Worm (Caenorhabditis elegans): ENCODE results near the gene C06B3.16.

Gene C06B3.16

ce11 chrV:13892457-13893375 lies 38.6 kb upstream of the C06B3.16 start, which contains the start of gene sptl-3 (continued):
- TF ChIP-seq irx-1 (tag; optimal IDR thresholded peaks at IDR 0.05) (no peak), jun-1 (tag; optimal IDR thresholded peaks at IDR 0.05) (no peak), mab-9 (GFP tag; IDR thresholded peaks at IDR 0.05) (no peak), C16A3.4 (tag; optimal IDR thresholded peaks at IDR 0.05) (peak; percentile 20), lin-14 (GFP tag; optimal IDR thresholded peaks at IDR 0.05) (peak; percentile 69), lin-15B (tag; optimal IDR thresholded peaks at IDR 0.05) (no peak), fkh-4 (tag; optimal IDR thresholded peaks at IDR 0.05; ENCODE audit: borderline replicate concordance) (no peak), alr-1 (tag; optimal IDR thresholded peaks at IDR 0.05; ENCODE audit: borderline replicate concordance) (no peak), hlh-17 (GFP tag; optimal IDR thresholded peaks at IDR 0.05; ENCODE audit: borderline replicate concordance) (no peak), sup-37 (GFP tag; optimal IDR thresholded peaks at IDR 0.05) (no peak), unc-130 (tag; optimal IDR thresholded peaks at IDR 0.05) (no peak), nhr-12 (tag; optimal IDR thresholded peaks at IDR 0.05) (no peak), pqm-1 (tag; optimal IDR thresholded peaks at IDR 0.05) (no peak), lsy-2 (tag; optimal IDR thresholded peaks at IDR 0.05) (peak in 1 of 2 experiments; percentile 42), ceh-8 (GFP tag; optimal IDR thresholded peaks at IDR 0.05) (no peak), efl-1 (optimal IDR thresholded peaks at IDR 0.05) (peak; percentile 4 to 22), efl-1 (GFP tag; optimal IDR thresholded peaks at IDR 0.05 in 1 of 2) (peak; percentile 10 to 88), nhr-76 (tag; optimal IDR thresholded peaks at IDR 0.05) (no peak), nhr-90 (tag; optimal IDR thresholded peaks at IDR 0.05; ENCODE audit: poor library complexity) (peak; percentile 14), hpl-2 (GFP tag; optimal IDR thresholded peaks at IDR 0.05) (no peak), efl-3 (GFP tag; optimal IDR thresholded peaks at IDR 0.05) (no peak), nhr-71 (tag; optimal IDR thresholded peaks at IDR 0.05) (peak; percentile 75)

- TF ChIP-seq elt-2 (tag; optimal IDR thresholded peaks at IDR 0.05) (peak; percentile 85), lin-35 (GFP tag; optimal IDR thresholded peaks at IDR 0.05) (peak in 1 of 2 experiments; percentile 48), mab-9 (GFP tag; IDR thresholded peaks at IDR 0.05) (no peak), jun-1 (tag; optimal IDR thresholded peaks at IDR 0.05) (peak; percentile 9), pqm-1 (tag; optimal IDR thresholded peaks at IDR 0.05) (peak; percentile 93)
These were observed 37.7 kb upstream of the C06B3.16 start for ce11 chrV:13893583-13893982.

- TF ChIP-seq fkh-4 (tag; optimal IDR thresholded peaks at IDR 0.05; ENCODE audit: borderline replicate concordance) (no peak), elt-2 (tag; optimal IDR thresholded peaks at IDR 0.05) (peak; percentile 2), isw-1 (GFP tag; IDR thresholded peaks at IDR 0.05) (no peak)
These were observed 33.0 kb upstream of the C06B3.16 start, which contains the start of gene cyp-35C1 for ce11 chrV:13898356-13898755. Gene cyp-35C1 (minus strand): TSS chrV:13898487.

- TF ChIP-seq unc-98 (GFP tag; IDR thresholded peaks at IDR 0.05) (no peak), ztf-4 (tag; optimal IDR thresholded peaks at IDR 0.05) (no peak), ceh-90 (tag; optimal IDR thresholded peaks at IDR 0.05) (no peak), nhr-20 (tag; optimal IDR thresholded peaks at IDR 0.05) (no peak), fos-1 (tag; optimal IDR thresholded peaks at IDR 0.05) (no peak), tlp-1 (tag; optimal IDR thresholded peaks at IDR 0.05) (no peak), ces-1 (GFP tag; optimal IDR thresholded peaks at IDR 0.05) (no peak), nhr-71 (tag; optimal IDR thresholded peaks at IDR 0.05) (no peak)
These were observed 32.1 kb upstream of the C06B3.16 start, which contains the start of gene oac-3 for ce11 chrV:13899213-13899612. Gene oac-3 (plus strand): TSS chrV:13899513.

ce11 chrV:13902495-13902894 lies 28.8 kb upstream of the C06B3.16 start, which contains the start of gene C06B3.1:
Gene C06B3.1 (plus strand): TSS chrV:13902795.
- TF ChIP-seq jun-1 (tag; optimal IDR thresholded peaks at IDR 0.05), result no peak
- no peak for TF ChIP-seq sup-37 (GFP tag; optimal IDR thresholded peaks at IDR 0.05)
- TF ChIP-seq unc-86 (tag; optimal IDR thresholded peaks at IDR 0.05), result no peak
- TF ChIP-seq nhr-12 (tag; optimal IDR thresholded peaks at IDR 0.05), result no peak
- no peak for TF ChIP-seq ces-1 (GFP tag; optimal IDR thresholded peaks at IDR 0.05)
- TF ChIP-seq sptf-1 (tag; optimal IDR thresholded peaks at IDR 0.05), result no peak
- no peak for TF ChIP-seq tlp-1 (tag; optimal IDR thresholded peaks at IDR 0.05)
- no peak for TF ChIP-seq pqm-1 (tag; optimal IDR thresholded peaks at IDR 0.05)
- no peak for TF ChIP-seq aha-1 (tag; optimal IDR thresholded peaks at IDR 0.05)
- no peak for TF ChIP-seq snu-23 (GFP tag; optimal IDR thresholded peaks at IDR 0.05)
- no peak for TF ChIP-seq nhr-90 (tag; optimal IDR thresholded peaks at IDR 0.05; ENCODE audit: poor library complexity)
- no peak for TF ChIP-seq lin-13 (GFP tag; optimal IDR thresholded peaks at IDR 0.05)
- no peak for TF ChIP-seq fkh-4 (tag; optimal IDR thresholded peaks at IDR 0.05; ENCODE audit: borderline replicate concordance)

Measured in whole organism, L1 larva.